Worm (Caenorhabditis elegans): ENCODE data around the gene vrk-1.
A peak's percentile ranks its signal among the peaks of the same experiment; 100 is the strongest.

vrk-1 gene

DNA sequence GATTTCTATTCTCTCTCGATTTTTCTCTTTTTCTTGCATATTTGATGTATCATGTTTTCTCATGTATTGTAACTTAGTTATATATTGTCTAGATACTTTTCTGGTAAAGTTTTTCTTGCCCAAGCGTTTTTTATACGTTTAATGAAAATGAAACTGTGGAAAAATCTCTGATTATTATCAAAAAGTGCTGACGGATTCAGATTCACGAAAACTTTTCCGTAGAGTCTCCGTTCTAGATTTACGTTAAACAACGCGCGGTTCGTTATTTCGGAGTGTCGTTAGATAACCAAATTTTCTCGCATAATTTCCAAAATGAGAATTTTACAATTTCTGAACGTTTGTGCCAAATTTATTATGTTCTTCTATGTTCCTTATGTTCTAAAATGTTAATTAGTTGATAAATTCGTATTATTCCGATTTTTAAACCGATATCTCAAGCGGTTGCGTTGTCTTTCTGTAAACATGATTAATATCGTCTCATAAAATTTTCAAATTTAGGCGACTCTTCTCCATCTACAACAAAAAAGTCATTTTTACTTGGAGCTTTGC is 3.5 kb upstream of the vrk-1 start, which contains the start of gene ptp-2 (continued):
- no peak for TF ChIP-seq peb-1 (tag; optimal IDR thresholded peaks at IDR 0.05)
- TF ChIP-seq nhr-11 (tag; optimal IDR thresholded peaks at IDR 0.05), result no peak
- TF ChIP-seq elt-1 (tag; optimal IDR thresholded peaks at IDR 0.05), result no peak
- no peak for TF ChIP-seq mbf-1 (tag; optimal IDR thresholded peaks at IDR 0.05)
- TF ChIP-seq ZK546.5 (tag; optimal IDR thresholded peaks at IDR 0.05), result no peak
- no peak for TF ChIP-seq elt-3 (tag; optimal IDR thresholded peaks at IDR 0.05)
- TF ChIP-seq dmd-4 (tag; optimal IDR thresholded peaks at IDR 0.05), result no peak

DNA sequence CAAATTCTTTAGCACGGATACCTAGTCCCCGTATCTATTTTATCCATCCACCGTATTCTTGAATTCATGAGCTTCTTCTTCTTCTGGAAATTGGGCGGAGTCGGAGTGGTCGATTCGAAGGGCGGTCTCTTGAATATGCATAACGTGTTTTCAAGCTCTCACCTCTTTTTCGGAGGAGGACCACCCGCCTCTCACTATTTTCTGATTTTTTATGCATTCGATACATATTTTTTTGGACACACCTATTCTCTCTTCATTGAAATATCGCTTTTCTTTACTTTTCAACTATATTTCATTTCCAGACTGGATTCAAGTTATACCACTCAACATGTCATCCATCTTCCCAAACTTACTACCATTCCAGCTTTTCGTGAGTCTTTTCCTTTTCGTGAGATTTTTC is 6.7 kb downstream of the vrk-1 start, which contains the start of gene egl-44:
egl-44 (plus strand) TSS at position 301 of the 400 bp plus-strand sequence.
- TF ChIP-seq unc-62 (GFP tag; optimal IDR thresholded peaks at IDR 0.05) (no peak), snpc-4 (tag; optimal IDR thresholded peaks at IDR 0.05) (no peak), lin-39 (tag; optimal IDR thresholded peaks at IDR 0.05) (no peak), nhr-11 (tag; optimal IDR thresholded peaks at IDR 0.05) (no peak), nhr-77 (tag; optimal IDR thresholded peaks at IDR 0.05) (no peak), ama-1 (optimal IDR thresholded peaks at IDR 0.05) (no peak), mdl-1 (tag; optimal IDR thresholded peaks at IDR 0.05) (no peak), Y55F3AM.14 (GFP tag; optimal IDR thresholded peaks at IDR 0.05) (no peak), ceh-82 (tag; optimal IDR thresholded peaks at IDR 0.05) (no peak), nhr-21 (tag; optimal IDR thresholded peaks at IDR 0.05) (no peak), ztf-11 (tag; optimal IDR thresholded peaks at IDR 0.05) (no peak), sma-9 (GFP tag; optimal IDR thresholded peaks at IDR 0.05) (no peak), sma-9 (tag; optimal IDR thresholded peaks at IDR 0.05) (no peak), gmeb-1 (tag; optimal IDR thresholded peaks at IDR 0.05) (no peak), egl-27 (tag; optimal IDR thresholded peaks at IDR 0.05) (no peak), elt-3 (tag; optimal IDR thresholded peaks at IDR 0.05) (no peak), nhr-6 (tag; optimal IDR thresholded peaks at IDR 0.05) (no peak), aly-2 (tag; optimal IDR thresholded peaks at IDR 0.05) (no peak), nhr-10 (tag; optimal IDR thresholded peaks at IDR 0.05) (no peak), nhr-25 (tag; optimal IDR thresholded peaks at IDR 0.05) (no peak), sem-4 (tag; optimal IDR thresholded peaks at IDR 0.05) (no peak)

DNA sequence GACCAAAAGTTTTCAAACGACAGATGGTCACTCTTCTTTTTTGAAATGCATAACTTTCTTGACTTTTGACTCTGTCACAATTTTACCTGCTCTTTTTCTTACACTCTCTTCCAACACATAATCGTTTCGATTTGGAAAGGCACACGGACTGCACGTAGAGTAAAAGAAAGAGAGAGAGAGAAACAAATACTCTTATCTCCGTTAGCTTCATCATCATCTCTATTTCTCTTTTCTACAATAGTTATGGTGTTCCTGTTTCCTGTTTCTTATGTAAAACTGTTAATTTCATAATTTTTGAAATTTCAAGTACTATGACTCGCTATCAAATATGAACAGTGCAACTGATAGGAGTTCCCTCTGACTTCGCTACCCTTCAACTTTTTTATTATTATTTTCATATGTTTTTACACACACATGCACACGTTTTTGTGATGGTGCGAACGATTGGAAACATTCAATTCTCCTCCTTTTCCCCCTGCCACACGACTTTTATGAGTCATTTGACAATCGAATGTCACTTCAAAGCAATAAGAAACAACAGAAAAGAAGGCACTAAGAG is 8.4 kb downstream of the vrk-1 start:
- TF ChIP-seq nhr-237 (tag; optimal IDR thresholded peaks at IDR 0.05) (no peak), nhr-129 (tag; optimal IDR thresholded peaks at IDR 0.05) (peak; percentile 44), unc-39 (tag; optimal IDR thresholded peaks at IDR 0.05) (no peak), lin-39 (tag; optimal IDR thresholded peaks at IDR 0.05) (no peak), skn-1 (tag; optimal IDR thresholded peaks at IDR 0.05) (peak; percentile 81), sem-4 (tag; optimal IDR thresholded peaks at IDR 0.05) (no peak), dmd-4 (tag; optimal IDR thresholded peaks at IDR 0.05) (no peak), mab-5 (tag; optimal IDR thresholded peaks at IDR 0.05) (no peak), lsy-2 (tag; optimal IDR thresholded peaks at IDR 0.05) (peak in 1 of 2 experiments; percentile 8), crh-2 (tag; optimal IDR thresholded peaks at IDR 0.05) (peak; percentile 63), fos-1 (tag; optimal IDR thresholded peaks at IDR 0.05) (peak; percentile 99), sma-9 (GFP tag; optimal IDR thresholded peaks at IDR 0.05) (peak; percentile 46), sma-9 (tag; optimal IDR thresholded peaks at IDR 0.05) (no peak), nhr-6 (tag; optimal IDR thresholded peaks at IDR 0.05) (no peak), egl-27 (tag; optimal IDR thresholded peaks at IDR 0.05) (no peak)

DNA sequence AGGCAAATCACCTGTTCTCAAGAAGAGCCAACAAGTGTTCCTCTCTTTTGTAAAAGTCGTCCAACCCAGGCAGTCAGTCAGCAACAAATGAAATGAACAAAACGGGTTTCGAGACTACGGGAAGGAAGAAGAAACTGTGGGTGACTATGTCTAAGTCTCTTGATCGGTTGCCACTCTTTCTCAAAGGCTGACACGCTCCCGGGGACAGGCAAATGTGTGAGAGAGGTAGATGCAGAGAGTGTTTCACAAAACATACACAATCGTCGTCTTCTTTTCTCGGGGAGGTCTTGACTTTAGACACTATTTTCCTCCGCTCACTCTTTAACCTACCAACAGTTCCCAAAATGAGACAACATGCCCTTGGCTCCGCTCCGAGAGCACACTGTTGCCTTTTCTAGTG is 9.3 kb downstream of the vrk-1 start:
- peak; percentile 51 for TF ChIP-seq crh-2 (tag; optimal IDR thresholded peaks at IDR 0.05)
- peak; percentile 23 for TF ChIP-seq sma-3 (GFP tag; optimal IDR thresholded peaks at IDR 0.05)
- TF ChIP-seq nhr-129 (tag; optimal IDR thresholded peaks at IDR 0.05), result peak; percentile 81
- peak; percentile 68 for TF ChIP-seq fos-1 (tag; optimal IDR thresholded peaks at IDR 0.05)
- peak; percentile 27 for TF ChIP-seq nhr-21 (tag; optimal IDR thresholded peaks at IDR 0.05)
- TF ChIP-seq blmp-1 (tag; optimal IDR thresholded peaks at IDR 0.05; ENCODE audit: insufficient read depth), result peak; percentile 28
- TF ChIP-seq mbf-1 (tag; optimal IDR thresholded peaks at IDR 0.05), result no peak
- peak; percentile 62 for TF ChIP-seq nhr-25 (tag; optimal IDR thresholded peaks at IDR 0.05)
- TF ChIP-seq F13H6.1 (tag; optimal IDR thresholded peaks at IDR 0.05), result peak; percentile 53
- TF ChIP-seq sma-9 (GFP tag; optimal IDR thresholded peaks at IDR 0.05), result peak; percentile 32
- TF ChIP-seq sma-9 (tag; optimal IDR thresholded peaks at IDR 0.05), result no peak
- peak; percentile 27 for TF ChIP-seq lin-13 (GFP tag; optimal IDR thresholded peaks at IDR 0.05)
- TF ChIP-seq nhr-23 (tag; optimal IDR thresholded peaks at IDR 0.05), result no peak
- TF ChIP-seq ztf-1 (GFP tag; conservative IDR thresholded peaks at IDR 0.05), result no peak

All from whole organism, L2 larva.